Fruit fly (Drosophila melanogaster): ENCODE results near the gene CG13003.
A peak's percentile ranks its signal among the peaks of the same experiment; 100 is the strongest.

Gene CG13003

DNA sequence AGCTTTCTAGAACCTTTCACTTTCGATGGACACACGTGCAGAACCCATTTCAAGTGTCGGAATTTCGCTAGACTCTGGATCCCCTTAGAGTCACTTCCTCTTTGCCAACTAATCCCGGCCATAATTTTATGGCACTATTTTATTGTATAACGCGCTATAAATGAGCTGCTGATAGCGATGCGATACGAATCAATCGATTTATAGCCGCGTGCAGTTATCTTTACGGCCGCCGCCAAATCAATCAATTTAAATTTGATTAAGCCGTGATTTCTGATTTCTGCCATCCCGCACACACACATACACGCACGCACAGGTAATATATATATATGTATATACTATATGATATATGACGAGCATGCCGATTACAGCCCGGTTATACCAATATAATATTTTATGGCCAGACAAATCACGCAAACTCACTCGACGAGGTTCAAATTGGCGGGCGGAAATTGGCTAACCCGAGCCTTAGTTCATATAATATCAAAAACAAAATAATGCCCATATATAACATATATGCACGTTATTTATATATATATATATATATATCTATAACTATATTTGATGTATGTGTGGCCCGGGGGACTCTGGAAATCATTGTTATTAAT lies 44.4 kb upstream of the CG13003 start (continued):
- no peak for TF ChIP-seq CG7271 (tag; optimal IDR thresholded peaks at IDR 0.05)
- no peak for TF ChIP-seq br (optimal IDR thresholded peaks at IDR 0.05)
- TF ChIP-seq CrebB (tag; optimal IDR thresholded peaks at IDR 0.05) = no peak
- TF ChIP-seq CG4854 (GFP tag; optimal IDR thresholded peaks at IDR 0.05) = no peak
- TF ChIP-seq insv (GFP tag; optimal IDR thresholded peaks at IDR 0.05) = no peak
- no peak for TF ChIP-seq sim (GFP tag; IDR thresholded peaks at IDR 0.05)
- TF ChIP-seq CG7928 (GFP tag; optimal IDR thresholded peaks at IDR 0.05) = no peak
- no peak for TF ChIP-seq CG1602 (GFP tag; optimal IDR thresholded peaks at IDR 0.05)
- no peak for TF ChIP-seq CG10543 (GFP tag; optimal IDR thresholded peaks at IDR 0.05)
- TF ChIP-seq CG17829 (tag; optimal IDR thresholded peaks at IDR 0.05) = no peak
- TF ChIP-seq Fer3 (tag; optimal IDR thresholded peaks at IDR 0.05) = no peak
- TF ChIP-seq Eip74EF (GFP tag; optimal IDR thresholded peaks at IDR 0.05) = no peak
- TF ChIP-seq CG11504 (tag; optimal IDR thresholded peaks at IDR 0.05) = no peak
- no peak for TF ChIP-seq BEAF-32 (GFP tag; optimal IDR thresholded peaks at IDR 0.05)
- no peak for TF ChIP-seq CG6689 (GFP tag; IDR thresholded peaks at IDR 0.05)
- TF ChIP-seq lab (GFP tag; optimal IDR thresholded peaks at IDR 0.05) = peak; percentile 10
- 0 out of 2 replicates have a peak, but pooled peaks have one; percentile 17 for TF ChIP-seq sob (GFP tag; IDR thresholded peaks at IDR 0.05)
- TF ChIP-seq CG10267 (tag; optimal IDR thresholded peaks at IDR 0.05) = no peak
- no peak for TF ChIP-seq lbe (GFP tag; optimal IDR thresholded peaks at IDR 0.05)
- TF ChIP-seq CG10274 (GFP tag; optimal IDR thresholded peaks at IDR 0.05) = no peak
- TF ChIP-seq CG30431 (GFP tag; optimal IDR thresholded peaks at IDR 0.05) = no peak
- peak; percentile 9 for TF ChIP-seq unpg (GFP tag; optimal IDR thresholded peaks at IDR 0.05)
- no peak for TF ChIP-seq CG17912 (GFP tag; optimal IDR thresholded peaks at IDR 0.05)
- TF ChIP-seq CG6683 (GFP tag; optimal IDR thresholded peaks at IDR 0.05) = no peak
- no peak for TF ChIP-seq vfl (GFP tag; optimal IDR thresholded peaks at IDR 0.05)
- no peak for TF ChIP-seq CG8290 (GFP tag; optimal IDR thresholded peaks at IDR 0.05)
- TF ChIP-seq CG8290 (tag; optimal IDR thresholded peaks at IDR 0.05) = peak in 1 of 2 experiments; percentile 12
- no peak for TF ChIP-seq Poxn (GFP tag; IDR thresholded peaks at IDR 0.05)
- TF ChIP-seq mirr (GFP tag; optimal IDR thresholded peaks at IDR 0.05) = peak; percentile 9
- no peak for TF ChIP-seq CG9609 (GFP tag; optimal IDR thresholded peaks at IDR 0.05)
- no peak for TF ChIP-seq dati (GFP tag; IDR thresholded peaks at IDR 0.05)
- TF ChIP-seq CG13894 (tag; optimal IDR thresholded peaks at IDR 0.05) = peak; percentile 85
- TF ChIP-seq HLH54F (GFP tag; optimal IDR thresholded peaks at IDR 0.05) = no peak
- no peak for TF ChIP-seq tx (GFP tag; optimal IDR thresholded peaks at IDR 0.05)
- no peak for TF ChIP-seq eve (GFP tag; optimal IDR thresholded peaks at IDR 0.05)
- no peak for TF ChIP-seq Hmr (GFP tag; optimal IDR thresholded peaks at IDR 0.05)
- TF ChIP-seq CG34376 (GFP tag; optimal IDR thresholded peaks at IDR 0.05) = no peak
- TF ChIP-seq Med (GFP tag) = peak; percentile 5
- peak; percentile 28 for TF ChIP-seq grn (GFP tag; optimal IDR thresholded peaks at IDR 0.05)
- no peak for TF ChIP-seq Ravus (GFP tag; IDR thresholded peaks at IDR 0.05)
- TF ChIP-seq CG18476 (GFP tag; optimal IDR thresholded peaks at IDR 0.05) = no peak
- TF ChIP-seq CG33213 (GFP tag; optimal IDR thresholded peaks at IDR 0.05) = no peak
- TF ChIP-seq row (GFP tag; IDR thresholded peaks at IDR 0.05) = no peak
- no peak for TF ChIP-seq Neu2 (GFP tag; optimal IDR thresholded peaks at IDR 0.05; ENCODE audit: borderline replicate concordance)
- no peak for TF ChIP-seq CG32767 (GFP tag; IDR thresholded peaks at IDR 0.05)
- TF ChIP-seq Ptx1 (GFP tag; IDR thresholded peaks at IDR 0.05) = no peak
- no peak for TF ChIP-seq CG2199 (GFP tag; IDR thresholded peaks at IDR 0.05)
- peak; percentile 42 for TF ChIP-seq sug (tag; optimal IDR thresholded peaks at IDR 0.05)
- TF ChIP-seq ase (GFP tag; IDR thresholded peaks at IDR 0.05) = no peak
- TF ChIP-seq wek (GFP tag; optimal IDR thresholded peaks at IDR 0.05) = no peak
- TF ChIP-seq HmgZ (tag; optimal IDR thresholded peaks at IDR 0.05) = no peak
